Worm (Caenorhabditis elegans): ENCODE measurements around the gene acbp-5.

Gene acbp-5

DNA sequence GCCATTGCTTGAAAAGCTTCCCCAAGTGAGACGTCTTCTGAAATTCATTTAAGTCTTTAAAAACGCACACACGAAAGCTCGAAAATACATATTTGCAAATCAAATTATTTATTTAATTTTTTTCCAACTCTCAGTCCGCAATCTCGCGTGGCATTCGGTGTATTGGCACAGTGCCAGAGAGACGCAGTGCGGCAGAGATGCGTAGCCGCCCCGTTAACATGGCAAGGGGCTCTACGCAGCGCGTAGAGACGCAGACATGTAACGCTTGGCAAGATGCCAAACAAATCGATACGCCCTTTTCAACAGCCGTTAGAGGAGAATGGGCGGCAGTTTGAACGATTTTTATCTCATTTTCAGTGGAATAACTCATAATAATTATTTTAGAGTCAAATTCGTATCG, 2.0 kb upstream of the acbp-5 start, which contains the start of the genes drr-2 and set-16 (continued):
- TF ChIP-seq dmd-8 (GFP tag; IDR thresholded peaks at IDR 0.05) (0 out of 2 replicates have a peak, but pooled peaks have one; percentile 51), skn-1 (tag; optimal IDR thresholded peaks at IDR 0.05) (peak; percentile 79), tra-1 (GFP tag; IDR thresholded peaks at IDR 0.05) (peak; percentile 98), ama-1 (optimal IDR thresholded peaks at IDR 0.05) (peak; percentile 45), rbr-2 (tag; optimal IDR thresholded peaks at IDR 0.05) (peak; percentile 98), ceh-28 (tag; optimal IDR thresholded peaks at IDR 0.05) (peak; percentile 81), ceh-82 (tag; optimal IDR thresholded peaks at IDR 0.05) (no peak), lin-38 (GFP tag; IDR thresholded peaks at IDR 0.05) (peak; percentile 96), daf-8 (GFP tag; IDR thresholded peaks at IDR 0.05) (no peak), ztf-11 (tag; optimal IDR thresholded peaks at IDR 0.05) (peak; percentile 20), spr-3 (GFP tag; optimal IDR thresholded peaks at IDR 0.05) (peak; percentile 97), F44E2.7 (GFP tag; IDR thresholded peaks at IDR 0.05) (peak; percentile 96), Y5F2A.4 (GFP tag; optimal IDR thresholded peaks at IDR 0.05) (peak; percentile 86), ZK337.2 (GFP tag; IDR thresholded peaks at IDR 0.05) (0 out of 2 replicates have a peak, but pooled peaks have one; percentile 51), F37D6.2 (tag; optimal IDR thresholded peaks at IDR 0.05) (peak; percentile 96), mdl-1 (tag; optimal IDR thresholded peaks at IDR 0.05) (peak; percentile 45 to 82), nhr-102 (tag; optimal IDR thresholded peaks at IDR 0.05) (peak; percentile 99), nhr-6 (tag; optimal IDR thresholded peaks at IDR 0.05) (peak; percentile 99), lin-1 (GFP tag; IDR thresholded peaks at IDR 0.05) (peak; percentile 98), pha-4 (GFP tag; IDR thresholded peaks at IDR 0.05) (peak; percentile 99), pha-4 (tag; optimal IDR thresholded peaks at IDR 0.05) (no peak), ZK546.5 (tag; optimal IDR thresholded peaks at IDR 0.05) (peak in 1 of 2 experiments; percentile 86), ctbp-1 (GFP tag; IDR thresholded peaks at IDR 0.05) (peak; percentile 98), lir-3 (tag; optimal IDR thresholded peaks at IDR 0.05) (peak; percentile 81), ceh-32 (tag; optimal IDR thresholded peaks at IDR 0.05; ENCODE audit: poor library complexity) (peak; percentile 84), madf-9 (GFP tag; conservative IDR thresholded peaks at IDR 0.05) (peak; percentile 96), hmg-1.1 (GFP tag; IDR thresholded peaks at IDR 0.05) (peak; percentile 99), spr-1 (tag; optimal IDR thresholded peaks at IDR 0.05) (peak; percentile 96), zfp-2 (tag; optimal IDR thresholded peaks at IDR 0.05) (peak; percentile 94), lsy-2 (tag; optimal IDR thresholded peaks at IDR 0.05) (peak; percentile 90 to 97), ztf-7 (tag; optimal IDR thresholded peaks at IDR 0.05) (peak; percentile 89), sdz-12 (GFP tag; optimal IDR thresholded peaks at IDR 0.05) (peak; percentile 12), nhr-41 (GFP tag; IDR thresholded peaks at IDR 0.05) (peak; percentile 81), egl-43 (GFP tag; IDR thresholded peaks at IDR 0.05) (peak; percentile 97), nhr-111 (GFP tag; optimal IDR thresholded peaks at IDR 0.05) (no peak), zag-1 (tag; optimal IDR thresholded peaks at IDR 0.05) (peak; percentile 69), dmd-9 (GFP tag; IDR thresholded peaks at IDR 0.05) (peak; percentile 98), snpc-4 (tag; optimal IDR thresholded peaks at IDR 0.05) (no peak), Y48G9A.11 (GFP tag; IDR thresholded peaks at IDR 0.05) (peak; percentile 89), R02D3.7 (tag; optimal IDR thresholded peaks at IDR 0.05) (peak; percentile 3), F49E8.2 (tag; optimal IDR thresholded peaks at IDR 0.05; ENCODE audit: borderline replicate concordance) (peak; percentile 98), daf-12 (tag; optimal IDR thresholded peaks at IDR 0.05) (no peak), egl-27 (tag; optimal IDR thresholded peaks at IDR 0.05) (peak; percentile 55), mdt-29 (GFP tag; IDR thresholded peaks at IDR 0.05) (peak; percentile 98), zfp-3 (GFP tag; conservative IDR thresholded peaks at IDR 0.05) (peak; percentile 99), attf-4 (tag; optimal IDR thresholded peaks at IDR 0.05) (no peak), mes-2 (tag; optimal IDR thresholded peaks at IDR 0.05; ENCODE audit: poor library complexity, severe bottlenecking) (peak; percentile 96), F26F4.8 (GFP tag; conservative IDR thresholded peaks at IDR 0.05) (no peak), nhr-25 (tag; optimal IDR thresholded peaks at IDR 0.05; ENCODE audit: borderline replicate concordance, insufficient read depth) (peak; percentile 98), nhr-42 (GFP tag; IDR thresholded peaks at IDR 0.05) (peak; percentile 98), unc-39 (tag; optimal IDR thresholded peaks at IDR 0.05) (no peak), mep-1 (tag; optimal IDR thresholded peaks at IDR 0.05) (peak; percentile 99)
